Worm (Caenorhabditis elegans): ENCODE data around the gene srab-1.

srab-1 gene

ce11 chrV:5064761-5065421 is 37.0 kb downstream of the srab-1 start, which contains the start of gene mlk-1 (continued):
- TF ChIP-seq set-16 (GFP tag; IDR thresholded peaks at IDR 0.05) = peak; percentile 46; the same call in 1 of the 2 replicates
- peak; percentile 88 for TF ChIP-seq nhr-28 (tag; optimal IDR thresholded peaks at IDR 0.05)
- peak; percentile 26 for TF ChIP-seq pqm-1 (tag; optimal IDR thresholded peaks at IDR 0.05)
- TF ChIP-seq ceh-44 (GFP tag; IDR thresholded peaks at IDR 0.05) = no peak
- peak in 1 of 2 experiments; percentile 99 for TF ChIP-seq unc-62 (GFP tag; optimal IDR thresholded peaks at IDR 0.05 in 1 of 2)
- no peak for TF ChIP-seq unc-62 (tag; optimal IDR thresholded peaks at IDR 0.05)
- peak; percentile 96 for TF ChIP-seq aha-1 (tag)
- TF ChIP-seq php-3 (GFP tag; IDR thresholded peaks at IDR 0.05) = no peak
- peak; percentile 36 for TF ChIP-seq nhr-10 (tag; optimal IDR thresholded peaks at IDR 0.05)
- no peak for TF ChIP-seq ceh-82 (tag; optimal IDR thresholded peaks at IDR 0.05)
- no peak for TF ChIP-seq ZK337.2 (GFP tag; IDR thresholded peaks at IDR 0.05)
- peak; percentile 41 for TF ChIP-seq mxl-3 (GFP tag; optimal IDR thresholded peaks at IDR 0.05)
- TF ChIP-seq hlh-11 (tag; optimal IDR thresholded peaks at IDR 0.05) = peak; percentile 77
- no peak for TF ChIP-seq ceh-62 (tag; optimal IDR thresholded peaks at IDR 0.05)
- no peak for TF ChIP-seq Y105C5A.15 (GFP tag; IDR thresholded peaks at IDR 0.05)
- peak; percentile 28 for TF ChIP-seq nhr-77 (tag; optimal IDR thresholded peaks at IDR 0.05)
- no peak for TF ChIP-seq lin-29 (GFP tag; IDR thresholded peaks at IDR 0.05)
- peak; percentile 12 for TF ChIP-seq spr-1 (tag; optimal IDR thresholded peaks at IDR 0.05)
- TF ChIP-seq lin-1 (GFP tag; IDR thresholded peaks at IDR 0.05) = 0 out of 2 replicates have a peak, but pooled peaks have one; percentile 18
- TF ChIP-seq ceh-28 (tag; optimal IDR thresholded peaks at IDR 0.05) = no peak
- TF ChIP-seq nhr-25 (tag; optimal IDR thresholded peaks at IDR 0.05; ENCODE audit: borderline replicate concordance, insufficient read depth) = peak; percentile 60
- TF ChIP-seq nhr-6 (tag; optimal IDR thresholded peaks at IDR 0.05) = peak; percentile 40
- no peak for TF ChIP-seq zag-1 (tag; optimal IDR thresholded peaks at IDR 0.05)
- TF ChIP-seq hif-1 (tag; optimal IDR thresholded peaks at IDR 0.05) = peak in 1 of 2 experiments; percentile 64
- peak; percentile 62 for TF ChIP-seq dve-1 (tag; optimal IDR thresholded peaks at IDR 0.05; ENCODE audit: insufficient read depth)
- TF ChIP-seq saeg-2 (GFP tag; IDR thresholded peaks at IDR 0.05) = no peak
- no peak for TF ChIP-seq madf-5 (GFP tag; IDR thresholded peaks at IDR 0.05)
- TF ChIP-seq spr-3 (GFP tag; optimal IDR thresholded peaks at IDR 0.05) = no peak
- TF ChIP-seq snpc-4 (tag; optimal IDR thresholded peaks at IDR 0.05) = no peak
- no peak for TF ChIP-seq mxl-2 (GFP tag; conservative IDR thresholded peaks at IDR 0.05)
- no peak for TF ChIP-seq ZK546.5 (tag; optimal IDR thresholded peaks at IDR 0.05)
- TF ChIP-seq jun-1 (tag; optimal IDR thresholded peaks at IDR 0.05) = no peak
- TF ChIP-seq mes-2 (tag; optimal IDR thresholded peaks at IDR 0.05; ENCODE audit: poor library complexity, severe bottlenecking) = peak; percentile 34
- peak; percentile 78 for TF ChIP-seq rbr-2 (tag; optimal IDR thresholded peaks at IDR 0.05)
- TF ChIP-seq dmd-9 (GFP tag; IDR thresholded peaks at IDR 0.05) = no peak
- TF ChIP-seq ctbp-1 (GFP tag; IDR thresholded peaks at IDR 0.05) = peak; percentile 37; the same call in 1 of the 2 replicates
- no peak for TF ChIP-seq T20F7.1 (GFP tag; optimal IDR thresholded peaks at IDR 0.05)
- TF ChIP-seq Y48G9A.11 (GFP tag; IDR thresholded peaks at IDR 0.05) = no peak
- TF ChIP-seq zip-11 (GFP tag; IDR thresholded peaks at IDR 0.05) = no peak
- no peak for TF ChIP-seq madf-9 (GFP tag; conservative IDR thresholded peaks at IDR 0.05)
- peak; percentile 75 for TF ChIP-seq mep-1 (tag; optimal IDR thresholded peaks at IDR 0.05)
- no peak for TF ChIP-seq ces-1 (GFP tag; optimal IDR thresholded peaks at IDR 0.05)
- peak; percentile 63 for TF ChIP-seq fkh-10 (GFP tag; optimal IDR thresholded peaks at IDR 0.05)
- TF ChIP-seq lin-38 (GFP tag; IDR thresholded peaks at IDR 0.05) = no peak
- TF ChIP-seq dpl-1 (GFP tag; optimal IDR thresholded peaks at IDR 0.05) = peak; percentile 15
- TF ChIP-seq mdt-29 (GFP tag; IDR thresholded peaks at IDR 0.05) = peak; percentile 54; the same call in 1 of the 2 replicates
- no peak for TF ChIP-seq daf-16 (GFP tag; optimal IDR thresholded peaks at IDR 0.05)
- TF ChIP-seq daf-16 (tag; optimal IDR thresholded peaks at IDR 0.05) = peak; percentile 31
- no peak for TF ChIP-seq snpc-1.2 (GFP tag; IDR thresholded peaks at IDR 0.05)
- no peak for TF ChIP-seq zfp-3 (GFP tag; conservative IDR thresholded peaks at IDR 0.05)
- no peak for TF ChIP-seq nhr-41 (GFP tag; IDR thresholded peaks at IDR 0.05)
